Worm (Caenorhabditis elegans) whole organism, L4 larva: ENCODE data around the gene srx-84.

Experiments
- D1046.2 ChIP-seq: fragments of 200-800 bp; sonication (Bioruptor generic); IDR thresholded peaks from 2 replicates; pipeline ENCODE4 v1.3.6; 2022; ENCODE audit warnings: missing genetic modification characterization, missing compliant biosample characterization
- F10B5.3 ChIP-seq: sonication (generic microtip); optimal IDR thresholded peaks from 2 replicates; lab custom pipeline; 2016; ENCODE audit warnings: mild to moderate bottlenecking, missing genetic modification characterization, missing compliant biosample characterization
- F37D6.2 ChIP-seq: sonication (generic microtip); optimal IDR thresholded peaks from 2 replicates; lab custom pipeline; 2016; ENCODE audit warnings: mild to moderate bottlenecking, missing genetic modification characterization, missing compliant biosample characterization
- T26A8.4 ChIP-seq: fragments of 200-800 bp; sonication (Bioruptor generic); IDR thresholded peaks from 2 replicates; pipeline ENCODE4 v1.3.6; 2022; ENCODE audit warnings: missing genetic modification characterization, missing compliant biosample characterization
- Y75B8A.6 ChIP-seq: fragments of 200-800 bp; sonication (Bioruptor generic); IDR thresholded peaks from 2 replicates; pipeline ENCODE4 v1.3.6; 2022; ENCODE audit warnings: missing genetic modification reagents, missing genetic modification characterization, missing compliant biosample characterization
- aha-1 ChIP-seq: fragments of 150-350 bp; peaks from one replicate; lab custom pipeline; 2014; ENCODE audit warnings: missing biosample characterization, missing genetic modification characterization
- ceh-20 ChIP-seq: fragments of 200-800 bp; sonication (Bioruptor generic); IDR thresholded peaks from 2 replicates; pipeline ENCODE4 v1.3.6; 2022; ENCODE audit warnings: missing genetic modification reagents, missing genetic modification characterization, missing compliant biosample characterization
- ceh-44 ChIP-seq: fragments of 200-800 bp; sonication (Bioruptor generic); IDR thresholded peaks from 2 replicates; pipeline ENCODE4 v1.3.6; 2022; ENCODE audit warnings: missing genetic modification reagents, missing genetic modification characterization, missing compliant biosample characterization
- ces-1 ChIP-seq: fragments of 150-350 bp; sonication (generic microtip); optimal IDR thresholded peaks from 4 replicates; lab custom pipeline; 2014; ENCODE audit warnings: missing biosample characterization, missing genetic modification reagents, missing genetic modification characterization
- ctbp-1 ChIP-seq: fragments of 200-800 bp; sonication (Bioruptor generic); IDR thresholded peaks from 2 replicates; pipeline ENCODE4 v1.3.6; 2022; ENCODE audit warnings: missing genetic modification reagents, missing genetic modification characterization, missing compliant biosample characterization
- daf-16 ChIP-seq, 3 experiments: sonication (generic microtip); optimal IDR thresholded peaks; 2 replicates each; lab custom pipeline; 2016 to 2017; ENCODE audit warnings: missing genetic modification characterization in 3 of 3, missing genetic modification reagents in 3 of 3, mild to moderate bottlenecking in 2 of 3, missing compliant biosample characterization in 2 of 3, missing biosample characterization in 1 of 3, moderate library complexity in 1 of 3
- daf-19 ChIP-seq: fragments of 200-800 bp; sonication (Bioruptor generic); conservative IDR thresholded peaks from 2 replicates; pipeline ENCODE4 v1.3.6; 2022; ENCODE audit warnings: missing genetic modification characterization, missing compliant biosample characterization
- dmd-6 ChIP-seq: fragments of 200-800 bp; sonication (Bioruptor generic); IDR thresholded peaks from 2 replicates; pipeline ENCODE4 v1.3.6; 2022; ENCODE audit warnings: missing genetic modification reagents, missing genetic modification characterization, missing compliant biosample characterization
- dpl-1 ChIP-seq: fragments of 150-350 bp; optimal IDR thresholded peaks from 2 replicates; lab custom pipeline; 2014; ENCODE audit warnings: missing biosample characterization, missing genetic modification reagents, missing genetic modification characterization
- duxl-1 ChIP-seq: sonication (generic microtip); optimal IDR thresholded peaks from 2 replicates; lab custom pipeline; 2016; ENCODE audit warnings: mild to moderate bottlenecking, missing genetic modification characterization, moderate library complexity, missing compliant biosample characterization; ENCODE audit not compliant: poor library complexity
- dve-1 ChIP-seq: sonication (generic microtip); optimal IDR thresholded peaks from 2 replicates; lab custom pipeline; 2017; ENCODE audit warnings: antibody characterized with exemption, mild to moderate bottlenecking, missing genetic modification characterization, missing compliant biosample characterization; ENCODE audit not compliant: insufficient read depth
- egl-27 ChIP-seq: sonication (generic microtip); optimal IDR thresholded peaks from 3 replicates; lab custom pipeline; 2017; ENCODE audit warnings: missing biosample characterization, missing genetic modification reagents, missing genetic modification characterization
- egl-43 ChIP-seq: fragments of 200-800 bp; sonication (Bioruptor generic); IDR thresholded peaks from 2 replicates; pipeline ENCODE4 v1.3.6; 2022; ENCODE audit warnings: missing genetic modification reagents, missing genetic modification characterization, missing compliant biosample characterization
- fos-1 ChIP-seq: fragments of 150-350 bp; optimal IDR thresholded peaks from 2 replicates; lab custom pipeline; 2014; ENCODE audit warnings: missing biosample characterization, missing genetic modification characterization
- gei-8 ChIP-seq: fragments of 200-800 bp; sonication (Bioruptor generic); optimal IDR thresholded peaks from 2 replicates; lab custom pipeline; 2018; ENCODE audit warnings: mild to moderate bottlenecking, missing genetic modification characterization, missing compliant biosample characterization
- hif-1 ChIP-seq, 2 experiments: sonication (generic microtip); optimal IDR thresholded peaks; 2 replicates each; lab custom pipeline; 2016 to 2017; ENCODE audit warnings: missing compliant biosample characterization in 2 of 2, missing genetic modification characterization in 2 of 2, missing genetic modification reagents in 2 of 2, missing genotype in 2 of 2, mild to moderate bottlenecking in 1 of 2
- hlh-11 ChIP-seq: fragments of 200-800 bp; sonication (Bioruptor generic); optimal IDR thresholded peaks from 2 replicates; lab custom pipeline; 2018; ENCODE audit warnings: mild to moderate bottlenecking, missing genetic modification characterization, missing compliant biosample characterization
- hlh-30 ChIP-seq: sonication (generic microtip); optimal IDR thresholded peaks from 2 replicates; lab custom pipeline; 2017; ENCODE audit warnings: antibody characterized with exemption, mild to moderate bottlenecking, missing genetic modification characterization, missing compliant biosample characterization; ENCODE audit not compliant: insufficient read depth
- hmg-1.1 ChIP-seq: fragments of 200-800 bp; sonication (Bioruptor generic); IDR thresholded peaks from 2 replicates; pipeline ENCODE4 v1.3.6; 2022; ENCODE audit warnings: missing genetic modification reagents, missing genetic modification characterization, missing compliant biosample characterization
- lin-1 ChIP-seq: fragments of 200-800 bp; sonication (Bioruptor generic); IDR thresholded peaks from 2 replicates; pipeline ENCODE4 v1.3.6; 2022; ENCODE audit warnings: missing genetic modification reagents, missing genetic modification characterization, missing compliant biosample characterization
- lin-15B ChIP-seq: fragments of 150-350 bp; sonication (generic microtip); optimal IDR thresholded peaks from 3 replicates; lab custom pipeline; 2014; ENCODE audit warnings: missing biosample characterization, missing genetic modification characterization
- lin-29 ChIP-seq: fragments of 200-800 bp; sonication (Bioruptor generic); IDR thresholded peaks from 2 replicates; pipeline ENCODE4 v1.3.6; 2022; ENCODE audit warnings: missing genetic modification reagents, missing genetic modification characterization, missing compliant biosample characterization
- lsy-2 ChIP-seq, 2 experiments: fragments of 150-350 bp in 1 of 2; sonication (generic microtip) in 1 of 2; optimal IDR thresholded peaks; 2 replicates each; lab custom pipeline; 2014 to 2017; ENCODE audit warnings: missing biosample characterization in 2 of 2, missing genetic modification characterization in 2 of 2
- mep-1 ChIP-seq: fragments of 150-350 bp; sonication (generic microtip); optimal IDR thresholded peaks from 3 replicates; lab custom pipeline; 2014; ENCODE audit warnings: missing biosample characterization, missing genetic modification characterization
- mes-2 ChIP-seq: sonication (generic microtip); optimal IDR thresholded peaks from 2 replicates; lab custom pipeline; 2016; ENCODE audit warnings: missing genotype, mild to moderate bottlenecking, missing genetic modification characterization, missing compliant biosample characterization; ENCODE audit not compliant: poor library complexity, severe bottlenecking
- mxl-3 ChIP-seq: fragments of 200-800 bp; sonication (Bioruptor generic); optimal IDR thresholded peaks from 2 replicates; lab custom pipeline; 2018; ENCODE audit warnings: mild to moderate bottlenecking, missing genetic modification characterization, missing compliant biosample characterization
- nhr-11 ChIP-seq: fragments of 150-350 bp; optimal IDR thresholded peaks from 2 replicates; lab custom pipeline; 2014; ENCODE audit warnings: missing biosample characterization, missing genetic modification characterization
- nhr-237 ChIP-seq: sonication (generic microtip); optimal IDR thresholded peaks from 2 replicates; lab custom pipeline; 2017; ENCODE audit warnings: missing biosample characterization, missing genetic modification characterization
- nhr-28 ChIP-seq: fragments of 150-350 bp; optimal IDR thresholded peaks from 2 replicates; lab custom pipeline; 2014; ENCODE audit warnings: missing biosample characterization, missing genetic modification characterization
- nhr-6 ChIP-seq: fragments of 150-350 bp; optimal IDR thresholded peaks from 2 replicates; lab custom pipeline; 2014; ENCODE audit warnings: missing biosample characterization, missing genetic modification characterization
- pha-4 ChIP-seq, 2 experiments: fragments of 150-350 bp in 1 of 2; fragments of 200-800 bp in 1 of 2; sonication (Bioruptor generic) in 1 of 2; IDR thresholded peaks in 1 of 2; optimal IDR thresholded peaks in 1 of 2; 2 replicates each; pipeline versions ENCODE4 v1.3.6 to Lab custom; 2014 to 2022; ENCODE audit warnings: missing genetic modification characterization in 2 of 2, missing genetic modification reagents in 2 of 2, missing biosample characterization in 1 of 2, missing compliant biosample characterization in 1 of 2
- rbr-2 ChIP-seq: sonication (generic microtip); optimal IDR thresholded peaks from 2 replicates; lab custom pipeline; 2016; ENCODE audit warnings: missing genotype, missing genetic modification characterization, missing compliant biosample characterization
- saeg-2 ChIP-seq: fragments of 200-800 bp; sonication (Bioruptor generic); IDR thresholded peaks from 2 replicates; pipeline ENCODE4 v1.3.6; 2022; ENCODE audit warnings: missing genetic modification reagents, missing genetic modification characterization, missing compliant biosample characterization
- sdz-12 ChIP-seq: fragments of 200-800 bp; sonication (Bioruptor generic); optimal IDR thresholded peaks from 2 replicates; lab custom pipeline; 2018; ENCODE audit warnings: mild to moderate bottlenecking, missing genetic modification characterization, missing compliant biosample characterization
- skn-1 ChIP-seq: fragments of 150-350 bp; optimal IDR thresholded peaks from 2 replicates; lab custom pipeline; 2014; ENCODE audit warnings: missing biosample characterization, missing genetic modification characterization
- snpc-1.2 ChIP-seq: fragments of 200-800 bp; sonication (Bioruptor generic); IDR thresholded peaks from 2 replicates; pipeline ENCODE4 v1.3.6; 2022; ENCODE audit warnings: missing genetic modification reagents, missing genetic modification characterization, missing compliant biosample characterization
- snpc-4 ChIP-seq: fragments of 150-350 bp; optimal IDR thresholded peaks from 2 replicates; lab custom pipeline; 2014; ENCODE audit warnings: missing biosample characterization, missing genetic modification characterization
- tag-97 ChIP-seq: fragments of 200-800 bp; sonication (Bioruptor generic); IDR thresholded peaks from 2 replicates; pipeline ENCODE4 v1.3.6; 2022; ENCODE audit warnings: missing genetic modification characterization, missing compliant biosample characterization
- unc-62 ChIP-seq, 3 experiments: fragments of 150-350 bp in 1 of 3; sonication (generic microtip); optimal IDR thresholded peaks in 2 of 3; peaks in 1 of 3; 1 replicate in 1 of 3; 2 replicates in 2 of 3; lab custom pipeline; 2014 to 2017; ENCODE audit warnings: missing biosample characterization in 3 of 3, missing genetic modification characterization in 3 of 3, missing genetic modification reagents in 3 of 3, missing genotype in 1 of 3
- zip-2 ChIP-seq: fragments of 150-350 bp; optimal IDR thresholded peaks from 2 replicates; lab custom pipeline; 2014; ENCODE audit warnings: missing biosample characterization, missing genetic modification characterization
- ztf-7 ChIP-seq: fragments of 150-350 bp; optimal IDR thresholded peaks from 2 replicates; lab custom pipeline; 2014; ENCODE audit warnings: missing biosample characterization, missing genetic modification characterization

srx-84 gene

DNA sequence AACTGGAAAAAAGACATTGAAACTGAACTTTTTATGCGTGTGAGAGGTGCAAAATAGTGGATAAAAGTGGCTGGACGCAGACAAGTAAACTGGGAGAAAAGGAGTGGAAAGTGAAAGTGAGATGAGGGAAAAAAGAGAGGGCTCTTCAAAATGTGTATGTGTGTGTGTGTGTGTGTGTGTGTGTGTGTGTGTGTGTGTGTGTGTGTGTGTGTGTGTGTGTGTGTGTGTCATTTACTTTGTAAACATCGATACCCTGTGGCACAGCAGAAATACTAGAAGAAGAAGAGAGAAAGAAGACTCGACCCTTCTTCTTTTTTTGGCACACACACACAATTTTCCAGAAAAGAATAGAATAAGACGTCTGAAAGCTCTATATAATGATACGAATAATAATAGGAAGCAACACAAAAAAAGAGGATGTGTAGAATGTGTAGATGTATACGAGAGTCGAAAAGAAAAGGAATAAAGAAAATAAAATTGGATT, 39.8 kb downstream of the srx-84 start:
- peak; percentile 65 for TF ChIP-seq nhr-11
- peak; percentile 50 for TF ChIP-seq rbr-2 (tag; lab: Kevin White, UChicago)
- TF ChIP-seq T26A8.4 (GFP tag; lab: Robert Waterston, UW), result no peak
- TF ChIP-seq mxl-3 (GFP tag; lab: Kevin White, UChicago), result no peak
- TF ChIP-seq lin-29 (GFP tag; lab: Robert Waterston, UW), result no peak
- peak; percentile 63 for TF ChIP-seq hmg-1.1 (GFP tag; lab: Robert Waterston, UW)
- peak; percentile 74 for TF ChIP-seq hlh-30 (tag; lab: Kevin White, UChicago)
- peak; percentile 63; the same call in 1 of the 2 replicates for TF ChIP-seq ctbp-1
- TF ChIP-seq nhr-237 (tag; lab: Kevin White, UChicago), result no peak
- no peak for TF ChIP-seq tag-97
- no peak for TF ChIP-seq fos-1 (tag; lab: Kevin White, UChicago)
- TF ChIP-seq ces-1 (GFP tag; lab: Kevin White, UChicago), result no peak
- no peak for TF ChIP-seq gei-8 (GFP tag; lab: Kevin White, UChicago)
- peak; percentile 69; the same call in 1 of the 2 replicates for TF ChIP-seq egl-43
- TF ChIP-seq ceh-20 (GFP tag; lab: Robert Waterston, UW), result peak; percentile 76
- peak in 1 of 2 experiments; percentile 75 for TF ChIP-seq unc-62 (GFP tag; optimal IDR thresholded peaks at IDR 0.05 in 1 of 2; lab: Kevin White, UChicago)
- TF ChIP-seq unc-62 (tag; optimal IDR thresholded peaks at IDR 0.05; lab: Kevin White, UChicago), result no peak
- TF ChIP-seq F10B5.3 (tag; lab: Kevin White, UChicago), result no peak
- peak; percentile 33; the same call in 1 of the 2 replicates for TF ChIP-seq dmd-6 (GFP tag; lab: Robert Waterston, UW)
- TF ChIP-seq lin-15B, result no peak
- peak in 1 of 2 experiments; percentile 60 for TF ChIP-seq hif-1 (tag; optimal IDR thresholded peaks at IDR 0.05; lab: Kevin White, UChicago)
- no peak for TF ChIP-seq daf-19 (GFP tag; lab: Robert Waterston, UW)
- TF ChIP-seq nhr-6 (tag; lab: Kevin White, UChicago), result peak; percentile 27
- TF ChIP-seq Y75B8A.6, result no peak
- TF ChIP-seq lin-1 (GFP tag; lab: Robert Waterston, UW), result no peak
- peak; percentile 39 to 58 for TF ChIP-seq lsy-2 (tag; optimal IDR thresholded peaks at IDR 0.05; lab: Kevin White, UChicago)
- TF ChIP-seq dpl-1, result no peak
- TF ChIP-seq duxl-1 (tag; lab: Kevin White, UChicago), result no peak
- no peak for TF ChIP-seq snpc-4 (tag; lab: Kevin White, UChicago)
- TF ChIP-seq mes-2 (tag; lab: Kevin White, UChicago), result peak; percentile 48
- no peak for TF ChIP-seq skn-1
- no peak for TF ChIP-seq ztf-7 (tag; lab: Kevin White, UChicago)
- TF ChIP-seq nhr-28, result peak; percentile 35
- TF ChIP-seq hlh-11 (tag; lab: Kevin White, UChicago), result peak; percentile 55
- TF ChIP-seq ceh-44, result no peak
- peak; percentile 50 for TF ChIP-seq mep-1 (tag; lab: Kevin White, UChicago)
- no peak for TF ChIP-seq pha-4 (GFP tag; IDR thresholded peaks at IDR 0.05; lab: Robert Waterston, UW)
- TF ChIP-seq pha-4 (tag; optimal IDR thresholded peaks at IDR 0.05; lab: Kevin White, UChicago), result peak; percentile 73
- no peak for TF ChIP-seq snpc-1.2 (GFP tag; lab: Robert Waterston, UW)
- no peak for TF ChIP-seq zip-2 (tag; lab: Kevin White, UChicago)
- 0 out of 2 replicates have a peak, but pooled peaks have one; percentile 17 for TF ChIP-seq saeg-2
- TF ChIP-seq egl-27 (tag; lab: Kevin White, UChicago), result no peak
- peak in 1 of 2 experiments; percentile 46 for TF ChIP-seq daf-16 (GFP tag; optimal IDR thresholded peaks at IDR 0.05; lab: Kevin White, UChicago)
- no peak for TF ChIP-seq daf-16 (tag; optimal IDR thresholded peaks at IDR 0.05; lab: Kevin White, UChicago)
- TF ChIP-seq dve-1 (tag; lab: Kevin White, UChicago), result peak; percentile 62
- TF ChIP-seq sdz-12, result no peak
- no peak for TF ChIP-seq D1046.2
- peak; percentile 95 for TF ChIP-seq aha-1
- no peak for TF ChIP-seq F37D6.2
